Worm (Caenorhabditis elegans): Measurements from ENCODE around the gene ZK1248.19.

ZK1248.19 gene

ce11 chrII:5874130-5874529 lies 34.9 kb upstream of the ZK1248.19 start:
- TF ChIP-seq pha-4 (tag; optimal IDR thresholded peaks at IDR 0.05) (peak; percentile 26), ets-4 (GFP tag; optimal IDR thresholded peaks at IDR 0.05) (no peak), bed-1 (GFP tag; IDR thresholded peaks at IDR 0.05) (no peak), ekl-4 (GFP tag; IDR thresholded peaks at IDR 0.05) (no peak), pbrm-1 (GFP tag; IDR thresholded peaks at IDR 0.05) (no peak), K11D2.4 (GFP tag; IDR thresholded peaks at IDR 0.05) (no peak)

ce11 chrII:5873564-5874070 lies 34.4 kb upstream of the ZK1248.19 start, which contains the start of gene tex-2:
Gene tex-2, minus strand, starts transcription at chrII:5873614.
- TF ChIP-seq nfya-1 (tag; optimal IDR thresholded peaks at IDR 0.05; ENCODE audit: borderline replicate concordance, insufficient read depth) (no peak), lsl-1 (GFP tag; optimal IDR thresholded peaks at IDR 0.05) (peak; percentile 15), D2030.7 (GFP tag; IDR thresholded peaks at IDR 0.05) (peak; percentile 39; the same call in 1 of the 2 replicates), nfyb-1 (GFP tag; IDR thresholded peaks at IDR 0.05) (no peak), B0261.1 (tag; optimal IDR thresholded peaks at IDR 0.05) (no peak), lin-26 (GFP tag; IDR thresholded peaks at IDR 0.05) (no peak), nhr-80 (tag; optimal IDR thresholded peaks at IDR 0.05) (peak; percentile 84), K12H6.12 (tag; optimal IDR thresholded peaks at IDR 0.05) (no peak), ceh-27 (GFP tag; optimal IDR thresholded peaks at IDR 0.05) (no peak), B0019.2 (GFP tag; conservative IDR thresholded peaks at IDR 0.05) (no peak), lsy-27 (tag; optimal IDR thresholded peaks at IDR 0.05; ENCODE audit: borderline replicate concordance, insufficient read depth) (peak; percentile 14), lag-1 (GFP tag; IDR thresholded peaks at IDR 0.05) (no peak), lin-54 (GFP tag; optimal IDR thresholded peaks at IDR 0.05) (peak; percentile 20), zfh-2 (GFP tag; conservative IDR thresholded peaks at IDR 0.05) (peak; percentile 33; the same call in 1 of the 2 replicates), zim-3 (tag; optimal IDR thresholded peaks at IDR 0.05) (no peak), B0336.3 (GFP tag; IDR thresholded peaks at IDR 0.05) (no peak), pbrm-1 (GFP tag; IDR thresholded peaks at IDR 0.05) (peak; percentile 47; the same call in 1 of the 2 replicates), ekl-4 (GFP tag; IDR thresholded peaks at IDR 0.05) (no peak), mcd-1 (GFP tag; IDR thresholded peaks at IDR 0.05) (peak; percentile 85), ceh-100 (GFP tag; IDR thresholded peaks at IDR 0.05) (peak; percentile 94), athp-1 (tag; optimal IDR thresholded peaks at IDR 0.05) (no peak), sea-2 (GFP tag; IDR thresholded peaks at IDR 0.05) (no peak), dox-1 (GFP tag; IDR thresholded peaks at IDR 0.05) (peak; percentile 70), hmg-1.2 (GFP tag; IDR thresholded peaks at IDR 0.05) (peak; percentile 70; the same call in 1 of the 2 replicates), let-607 (tag; optimal IDR thresholded peaks at IDR 0.05) (peak in 1 of 2 experiments; percentile 12), snpc-4 (GFP tag; optimal IDR thresholded peaks at IDR 0.05) (no peak), snpc-4 (tag; optimal IDR thresholded peaks at IDR 0.05) (peak in 1 of 4 experiments; percentile 51), Y53G8AR.9 (GFP tag; conservative IDR thresholded peaks at IDR 0.05) (no peak), F23B12.7 (tag; optimal IDR thresholded peaks at IDR 0.05; ENCODE audit: insufficient read depth) (peak; percentile 48), tbp1 (GFP tag; optimal IDR thresholded peaks at IDR 0.05) (peak; percentile 11), akir-1 (GFP tag; optimal IDR thresholded peaks at IDR 0.05) (no peak), madf-6 (GFP tag; IDR thresholded peaks at IDR 0.05) (no peak)

ce11 chrII:5872414-5872813 lies 33.2 kb upstream of the ZK1248.19 start:
- TF ChIP-seq nhr-80 (tag; optimal IDR thresholded peaks at IDR 0.05) (peak; percentile 4), Y56A3A.18 (GFP tag; IDR thresholded peaks at IDR 0.05) (no peak), pbrm-1 (GFP tag; IDR thresholded peaks at IDR 0.05) (no peak), madf-8 (GFP tag; conservative IDR thresholded peaks at IDR 0.05) (no peak), snpc-1.1 (tag; optimal IDR thresholded peaks at IDR 0.05; ENCODE audit: insufficient read depth) (no peak), attf-3 (GFP tag; conservative IDR thresholded peaks at IDR 0.05) (no peak)
